Worm (Caenorhabditis elegans): Measurements from ENCODE around the gene ZK1290.10.
A peak's percentile ranks its signal among the peaks of the same experiment; 100 is the strongest.

Gene ZK1290.10

ce11 chrII:7531478-7531877, 22.2 kb downstream of the ZK1290.10 start:
- no peak for TF ChIP-seq ztf-29 (GFP tag; IDR thresholded peaks at IDR 0.05)
- no peak for TF ChIP-seq T22C8.4 (GFP tag; IDR thresholded peaks at IDR 0.05)
- TF ChIP-seq ztf-23 (GFP tag; IDR thresholded peaks at IDR 0.05) = no peak
- TF ChIP-seq med-1 (GFP tag; optimal IDR thresholded peaks at IDR 0.05; ENCODE audit: insufficient read depth) = no peak
- TF ChIP-seq flt-1 (GFP tag; IDR thresholded peaks at IDR 0.05) = no peak
- no peak for TF ChIP-seq cog-1 (tag; optimal IDR thresholded peaks at IDR 0.05)
- TF ChIP-seq klf-2 (GFP tag; conservative IDR thresholded peaks at IDR 0.05) = no peak

- no peak for TF ChIP-seq ztf-29 (GFP tag; IDR thresholded peaks at IDR 0.05)
- TF ChIP-seq ref-1 (GFP tag; conservative IDR thresholded peaks at IDR 0.05) = no peak
- no peak for TF ChIP-seq med-1 (GFP tag; optimal IDR thresholded peaks at IDR 0.05; ENCODE audit: insufficient read depth)
- TF ChIP-seq cog-1 (tag; optimal IDR thresholded peaks at IDR 0.05) = no peak
- TF ChIP-seq T22C8.4 (GFP tag; IDR thresholded peaks at IDR 0.05) = no peak
- TF ChIP-seq flt-1 (GFP tag; IDR thresholded peaks at IDR 0.05) = no peak
- TF ChIP-seq klf-2 (GFP tag; conservative IDR thresholded peaks at IDR 0.05) = no peak
- no peak for TF ChIP-seq tab-1 (GFP tag; IDR thresholded peaks at IDR 0.05)
- TF ChIP-seq ztf-23 (GFP tag; IDR thresholded peaks at IDR 0.05) = no peak
Observed at ce11 chrII:7530944-7531343, 22.8 kb downstream of the ZK1290.10 start, which contains the start of gene wrt-1. Gene wrt-1, plus strand, starts transcription at chrII:7530996.

- TF ChIP-seq ztf-29 (GFP tag; IDR thresholded peaks at IDR 0.05) (no peak), cog-1 (tag; optimal IDR thresholded peaks at IDR 0.05) (peak; percentile 5), med-1 (GFP tag; optimal IDR thresholded peaks at IDR 0.05; ENCODE audit: insufficient read depth) (no peak)
Observed at ce11 chrII:7529078-7529683, 24.5 kb downstream of the ZK1290.10 start, which contains the start of gene ZK1290.5. Gene ZK1290.5, plus strand, starts transcription at chrII:7529643.

- TF ChIP-seq ztf-23 (GFP tag; IDR thresholded peaks at IDR 0.05) = no peak
- TF ChIP-seq T22C8.4 (GFP tag; IDR thresholded peaks at IDR 0.05) = no peak
- TF ChIP-seq klf-2 (GFP tag; conservative IDR thresholded peaks at IDR 0.05) = no peak
- TF ChIP-seq ref-1 (GFP tag; conservative IDR thresholded peaks at IDR 0.05) = no peak
- TF ChIP-seq med-1 (GFP tag; optimal IDR thresholded peaks at IDR 0.05; ENCODE audit: insufficient read depth) = no peak
- TF ChIP-seq tab-1 (GFP tag; IDR thresholded peaks at IDR 0.05) = no peak
- TF ChIP-seq ztf-29 (GFP tag; IDR thresholded peaks at IDR 0.05) = no peak
- no peak for TF ChIP-seq flt-1 (GFP tag; IDR thresholded peaks at IDR 0.05)
- TF ChIP-seq cog-1 (tag; optimal IDR thresholded peaks at IDR 0.05) = no peak
Observed at ce11 chrII:7528210-7528609, 25.5 kb downstream of the ZK1290.10 start.

ce11 chrII:7525458-7525857, 28.2 kb downstream of the ZK1290.10 start, which contains the start of the genes ZK1290.7 and rnh-1.1:
Gene ZK1290.7, minus strand, starts transcription at chrII:7525558.
Gene rnh-1.1, plus strand, starts transcription at chrII:7525738.
- TF ChIP-seq med-1 (GFP tag; optimal IDR thresholded peaks at IDR 0.05; ENCODE audit: insufficient read depth) (no peak), ztf-29 (GFP tag; IDR thresholded peaks at IDR 0.05) (no peak)

- TF ChIP-seq ztf-23 (GFP tag; IDR thresholded peaks at IDR 0.05) = no peak
Observed at ce11 chrII:7523281-7523680, 30.4 kb downstream of the ZK1290.10 start, which contains the start of gene ZK1290.15. Gene ZK1290.15, plus strand, starts transcription at chrII:7523581.

- TF ChIP-seq ztf-29 (GFP tag; IDR thresholded peaks at IDR 0.05) (no peak), med-1 (GFP tag; optimal IDR thresholded peaks at IDR 0.05; ENCODE audit: insufficient read depth) (no peak), klf-2 (GFP tag; conservative IDR thresholded peaks at IDR 0.05) (no peak), cog-1 (tag; optimal IDR thresholded peaks at IDR 0.05) (no peak), ref-1 (GFP tag; conservative IDR thresholded peaks at IDR 0.05) (no peak), ztf-23 (GFP tag; IDR thresholded peaks at IDR 0.05) (no peak), flt-1 (GFP tag; IDR thresholded peaks at IDR 0.05) (no peak), tab-1 (GFP tag; IDR thresholded peaks at IDR 0.05) (no peak), T22C8.4 (GFP tag; IDR thresholded peaks at IDR 0.05) (no peak)
Observed at ce11 chrII:7521420-7521819, 32.3 kb downstream of the ZK1290.10 start.

ce11 chrII:7519221-7519620, 34.5 kb downstream of the ZK1290.10 start, which contains the start of gene glb-9:
Gene glb-9, minus strand, starts transcription at chrII:7519321.
- TF ChIP-seq T22C8.4 (GFP tag; IDR thresholded peaks at IDR 0.05) (no peak), cog-1 (tag; optimal IDR thresholded peaks at IDR 0.05) (no peak), klf-2 (GFP tag; conservative IDR thresholded peaks at IDR 0.05) (no peak)

- TF ChIP-seq med-1 (GFP tag; optimal IDR thresholded peaks at IDR 0.05; ENCODE audit: insufficient read depth) (no peak), ref-1 (GFP tag; conservative IDR thresholded peaks at IDR 0.05) (no peak)
Observed at ce11 chrII:7505005-7505404, 48.7 kb downstream of the ZK1290.10 start, which contains the start of gene C28F5.1. Gene C28F5.1, plus strand, starts transcription at chrII:7505305.
